Worm (Caenorhabditis elegans) whole organism, L1 larva: Measurements from ENCODE around the gene memb-2.

Source experiments
- dpl-1 ChIP-seq, 3 experiments: fragments of 150-350 bp in 2 of 3; sonication (generic microtip) in 1 of 3; optimal IDR thresholded peaks; 2 replicates each; lab custom pipeline; 2014 to 2017; ENCODE audit warnings: missing biosample characterization in 3 of 3, missing genetic modification characterization in 3 of 3, missing genetic modification reagents in 3 of 3
- lin-39 ChIP-seq: fragments of 150-350 bp; optimal IDR thresholded peaks from 2 replicates; lab custom pipeline; 2014; ENCODE audit warnings: missing biosample characterization, missing genetic modification reagents, missing genetic modification characterization
- nhr-28 ChIP-seq: fragments of 150-350 bp; optimal IDR thresholded peaks from 2 replicates; lab custom pipeline; 2014; ENCODE audit warnings: missing biosample characterization, missing genetic modification characterization
- skn-1 ChIP-seq: fragments of 150-350 bp; optimal IDR thresholded peaks from 2 replicates; lab custom pipeline; 2014; ENCODE audit warnings: missing biosample characterization, missing genetic modification characterization
- unc-130 ChIP-seq: fragments of 150-350 bp; optimal IDR thresholded peaks from 2 replicates; lab custom pipeline; 2017; ENCODE audit warnings: missing biosample characterization, missing genetic modification characterization, inconsistent platforms

ce11 chrV:5617301-5617700 lies 2.6 kb downstream of the memb-2 start, which contains the start of gene M03E7.2:
- TF ChIP-seq skn-1 (tag; lab: Kevin White, UChicago) (no peak), dpl-1 (GFP tag; optimal IDR thresholded peaks at IDR 0.05; lab: Kevin White, UChicago) (no peak), unc-130 (tag; lab: Kevin White, UChicago) (no peak), nhr-28 (no peak), lin-39 (tag; lab: Kevin White, UChicago) (no peak)
